Fruit fly (Drosophila melanogaster) whole organism, prepupa: ENCODE data around the gene Evi5.
A peak's percentile ranks its signal among the peaks of the same experiment; 100 is the strongest.

Experiments used
- Blimp-1 ChIP-seq: fragments of 200-800 bp; sonication (Bioruptor generic); optimal IDR thresholded peaks from 3 replicates; lab custom pipeline; 2017; ENCODE audit warnings: missing biosample characterization, missing genetic modification characterization, mild to moderate bottlenecking, moderate library complexity, missing genetic modification reagents
- CG10631 ChIP-seq: fragments of 200-800 bp; sonication (Bioruptor generic); optimal IDR thresholded peaks from 2 replicates; lab custom pipeline; 2016; ENCODE audit warnings: missing biosample characterization, missing genetic modification characterization
- CG11294 ChIP-seq: fragments of 200-800 bp; sonication (Bioruptor generic); IDR thresholded peaks from 2 replicates; pipeline ENCODE4 v1.3.6; 2022; ENCODE audit warnings: missing biosample characterization, missing genetic modification characterization
- CG11762 ChIP-seq: fragments of 200-800 bp; sonication (Bioruptor generic); optimal IDR thresholded peaks from 3 replicates; lab custom pipeline; 2016; ENCODE audit warnings: missing biosample characterization, missing genetic modification characterization; ENCODE audit not compliant: insufficient read depth
- CG15336 ChIP-seq: fragments of 200-800 bp; sonication (Bioruptor generic); IDR thresholded peaks from 2 replicates; pipeline ENCODE4 v1.3.6; 2022; ENCODE audit warnings: missing biosample characterization, missing genetic modification characterization
- CG1621 ChIP-seq: fragments of 200-800 bp; sonication (Bioruptor generic); optimal IDR thresholded peaks from 3 replicates; lab custom pipeline; 2018; ENCODE audit warnings: missing biosample characterization, mild to moderate bottlenecking, missing genetic modification characterization
- CG16779 ChIP-seq: fragments of 200-800 bp; sonication (Bioruptor generic); optimal IDR thresholded peaks from 3 replicates; lab custom pipeline; 2017; ENCODE audit warnings: missing biosample characterization, mild to moderate bottlenecking, missing genetic modification characterization
- CG3032 ChIP-seq: fragments of 200-800 bp; optimal IDR thresholded peaks from 2 replicates; lab custom pipeline; 2019; ENCODE audit warnings: missing biosample characterization, mild to moderate bottlenecking, missing genetic modification characterization, moderate library complexity
- CG31627 ChIP-seq: fragments of 200-800 bp; sonication (Bioruptor generic); optimal IDR thresholded peaks from 3 replicates; lab custom pipeline; 2016; ENCODE audit warnings: missing biosample characterization, missing genetic modification characterization
- CG32006 ChIP-seq: fragments of 200-800 bp; sonication (Bioruptor generic); optimal IDR thresholded peaks from 3 replicates; lab custom pipeline; 2017; ENCODE audit warnings: missing biosample characterization, mild to moderate bottlenecking, missing genetic modification characterization
- CG34406 ChIP-seq: fragments of 200-800 bp; sonication (Bioruptor generic); optimal IDR thresholded peaks from 3 replicates; lab custom pipeline; 2016; ENCODE audit warnings: missing biosample characterization, missing genetic modification characterization
- CG3919 ChIP-seq: fragments of 200-800 bp; sonication (Bioruptor generic); optimal IDR thresholded peaks from 3 replicates; lab custom pipeline; 2016; ENCODE audit warnings: missing biosample characterization, missing genetic modification characterization
- CG4318 ChIP-seq: fragments of 200-800 bp; sonication (Bioruptor generic); optimal IDR thresholded peaks from 3 replicates; lab custom pipeline; 2017; ENCODE audit warnings: missing biosample characterization, mild to moderate bottlenecking, missing genetic modification characterization
- CG6163 ChIP-seq: fragments of 200-800 bp; sonication (Bioruptor generic); IDR thresholded peaks from 3 replicates; pipeline ENCODE4 v1.3.6; 2022; ENCODE audit warnings: missing biosample characterization, missing genetic modification characterization
- CG6276 ChIP-seq: fragments of 200-800 bp; sonication (Bioruptor generic); optimal IDR thresholded peaks from 2 replicates; lab custom pipeline; 2017; ENCODE audit warnings: missing biosample characterization, mild to moderate bottlenecking, missing genetic modification characterization
- CG6792 ChIP-seq: fragments of 200-800 bp; sonication (Bioruptor generic); optimal IDR thresholded peaks from 3 replicates; lab custom pipeline; 2016; ENCODE audit warnings: missing biosample characterization, missing genetic modification characterization
- CG6808 ChIP-seq: fragments of 200-800 bp; sonication (Bioruptor generic); optimal IDR thresholded peaks from 3 replicates; lab custom pipeline; 2017; ENCODE audit warnings: missing biosample characterization, missing genetic modification characterization, mild to moderate bottlenecking, moderate library complexity, missing genetic modification reagents
- CG6854 ChIP-seq: fragments of 200-800 bp; sonication (Bioruptor generic); optimal IDR thresholded peaks from 2 replicates; lab custom pipeline; 2017; ENCODE audit warnings: missing biosample characterization, mild to moderate bottlenecking, missing genetic modification characterization
- CG7368 ChIP-seq: fragments of 200-800 bp; sonication (Bioruptor generic); optimal IDR thresholded peaks from 3 replicates; lab custom pipeline; 2016; ENCODE audit warnings: missing biosample characterization, missing genetic modification characterization
- CG8119 ChIP-seq: fragments of 200-800 bp; sonication (Bioruptor generic); IDR thresholded peaks from 3 replicates; pipeline ENCODE4 v1.3.6; 2022; ENCODE audit warnings: missing biosample characterization, missing genetic modification characterization
- CG8319 ChIP-seq: fragments of 200-800 bp; sonication (Bioruptor generic); optimal IDR thresholded peaks from 3 replicates; lab custom pipeline; 2016; ENCODE audit warnings: missing biosample characterization, missing genetic modification characterization
- CG8632 ChIP-seq: fragments of 200-800 bp; sonication (Bioruptor generic); optimal IDR thresholded peaks from 3 replicates; lab custom pipeline; 2016; ENCODE audit warnings: missing biosample characterization, missing genetic modification characterization
- CG9139 ChIP-seq: fragments of 200-800 bp; sonication (Bioruptor generic); optimal IDR thresholded peaks from 3 replicates; lab custom pipeline; 2017; ENCODE audit warnings: missing biosample characterization, mild to moderate bottlenecking, missing genetic modification characterization
- Eip75B ChIP-seq: fragments of 200-800 bp; sonication (Bioruptor generic); optimal IDR thresholded peaks from 3 replicates; lab custom pipeline; 2016; ENCODE audit warnings: missing biosample characterization, missing genetic modification characterization
- Eip78C ChIP-seq: fragments of 200-800 bp; sonication (Bioruptor generic); peaks from one replicate; lab custom pipeline; 2016; ENCODE audit warnings: missing biosample characterization, missing genetic modification characterization
- Eip93F ChIP-seq: fragments of 200-800 bp; sonication (Bioruptor generic); optimal IDR thresholded peaks from 2 replicates; lab custom pipeline; 2016; ENCODE audit warnings: missing biosample characterization, mild to moderate bottlenecking, missing genetic modification characterization
- Ets21C ChIP-seq: fragments of 200-800 bp; sonication (Bioruptor generic); optimal IDR thresholded peaks from 3 replicates; lab custom pipeline; 2016; ENCODE audit warnings: missing biosample characterization, missing genetic modification characterization
- Gug ChIP-seq: fragments of 200-800 bp; sonication (Bioruptor generic); IDR thresholded peaks from 2 replicates; pipeline ENCODE4 v1.3.6; 2022; ENCODE audit warnings: missing biosample characterization, missing genetic modification characterization
- Hr38 ChIP-seq: sonication (Bioruptor generic); optimal IDR thresholded peaks from 2 replicates; lab custom pipeline; 2016; ENCODE audit warnings: missing biosample characterization, missing genetic modification characterization
- Hr39 ChIP-seq: fragments of 200-800 bp; sonication (Bioruptor generic); optimal IDR thresholded peaks from 2 replicates; lab custom pipeline; 2016; ENCODE audit warnings: missing biosample characterization, missing genetic modification characterization
- Hr4 ChIP-seq: fragments of 200-800 bp; sonication (Bioruptor generic); optimal IDR thresholded peaks from 3 replicates; lab custom pipeline; 2016; ENCODE audit warnings: missing biosample characterization, missing genetic modification characterization
- Lpt ChIP-seq: fragments of 200-800 bp; sonication (Bioruptor generic); optimal IDR thresholded peaks from 3 replicates; lab custom pipeline; 2016; ENCODE audit warnings: missing biosample characterization, missing genetic modification characterization
- OdsH ChIP-seq: fragments of 200-800 bp; sonication (Bioruptor generic); optimal IDR thresholded peaks from 3 replicates; lab custom pipeline; 2016; ENCODE audit warnings: missing biosample characterization, missing genetic modification characterization
- Smox ChIP-seq: fragments of 200-800 bp; sonication (Bioruptor generic); optimal IDR thresholded peaks from 3 replicates; lab custom pipeline; 2016; ENCODE audit warnings: missing biosample characterization, missing genetic modification characterization
- Sox102F ChIP-seq: fragments of 200-800 bp; sonication (Bioruptor generic); optimal IDR thresholded peaks from 2 replicates; lab custom pipeline; 2016; ENCODE audit warnings: missing biosample characterization, mild to moderate bottlenecking, missing genetic modification characterization
- Sox14 ChIP-seq: fragments of 200-800 bp; sonication (Bioruptor generic); optimal IDR thresholded peaks from 3 replicates; lab custom pipeline; 2016; ENCODE audit warnings: missing biosample characterization, missing genetic modification characterization
- Sox15 ChIP-seq: fragments of 200-800 bp; sonication (Bioruptor generic); optimal IDR thresholded peaks from 3 replicates; lab custom pipeline; 2016; ENCODE audit warnings: missing biosample characterization, missing genetic modification characterization
- achi ChIP-seq: fragments of 200-800 bp; sonication (Bioruptor generic); optimal IDR thresholded peaks from 3 replicates; lab custom pipeline; 2016; ENCODE audit warnings: missing biosample characterization, missing genetic modification characterization
- acj6 ChIP-seq: fragments of 200-800 bp; sonication (Bioruptor generic); optimal IDR thresholded peaks from 3 replicates; lab custom pipeline; 2016; ENCODE audit warnings: missing biosample characterization, missing genetic modification characterization
- dsx ChIP-seq: fragments of 200-800 bp; optimal IDR thresholded peaks from 3 replicates; lab custom pipeline; 2019; ENCODE audit warnings: missing biosample characterization, mild to moderate bottlenecking, missing genetic modification characterization, moderate library complexity; ENCODE audit not compliant: poor library complexity, severe bottlenecking
- eg ChIP-seq: fragments of 200-800 bp; sonication (Bioruptor generic); IDR thresholded peaks from 3 replicates; pipeline ENCODE4 v1.3.6; 2022; ENCODE audit warnings: missing biosample characterization, missing genetic modification characterization
- esn ChIP-seq: fragments of 200-800 bp; sonication (Bioruptor generic); optimal IDR thresholded peaks from 2 replicates; lab custom pipeline; 2016; ENCODE audit warnings: missing biosample characterization, mild to moderate bottlenecking, missing genetic modification characterization, moderate library complexity
- fd59A ChIP-seq: fragments of 200-800 bp; sonication (Bioruptor generic); optimal IDR thresholded peaks from 2 replicates; lab custom pipeline; 2017; ENCODE audit warnings: missing biosample characterization, mild to moderate bottlenecking, missing genetic modification characterization, missing genetic modification reagents
- fd85E ChIP-seq: fragments of 200-800 bp; sonication (Bioruptor generic); optimal IDR thresholded peaks from 3 replicates; lab custom pipeline; 2016; ENCODE audit warnings: missing biosample characterization, missing genetic modification characterization
- fkh ChIP-seq: fragments of 200-800 bp; sonication (Bioruptor generic); optimal IDR thresholded peaks from 3 replicates; lab custom pipeline; 2017; ENCODE audit warnings: missing biosample characterization, mild to moderate bottlenecking, missing genetic modification characterization, moderate library complexity
- lz ChIP-seq: fragments of 200-800 bp; sonication (Bioruptor generic); optimal IDR thresholded peaks from 3 replicates; lab custom pipeline; 2016; ENCODE audit warnings: missing biosample characterization, missing genetic modification characterization
- net ChIP-seq: fragments of 200-800 bp; sonication (Bioruptor generic); optimal IDR thresholded peaks from 3 replicates; lab custom pipeline; 2016; ENCODE audit warnings: missing biosample characterization, missing genetic modification characterization
- pdm3 ChIP-seq: fragments of 200-800 bp; sonication (Bioruptor generic); optimal IDR thresholded peaks from 3 replicates; lab custom pipeline; 2016; ENCODE audit warnings: missing biosample characterization, missing genetic modification characterization
- salr ChIP-seq, 2 experiments: fragments of 200-800 bp; sonication (Bioruptor generic); optimal IDR thresholded peaks; 3 replicates each; lab custom pipeline; 2016 to 2018; ENCODE audit warnings: missing biosample characterization in 2 of 2, missing genetic modification characterization in 2 of 2, mild to moderate bottlenecking in 1 of 2
- ss ChIP-seq, 2 experiments: fragments of 200-800 bp; sonication (Bioruptor generic); optimal IDR thresholded peaks; 2 replicates in 1 of 2; 3 replicates in 1 of 2; lab custom pipeline; 2017 to 2018; ENCODE audit warnings: mild to moderate bottlenecking in 2 of 2, missing biosample characterization in 2 of 2, missing genetic modification characterization in 2 of 2, moderate library complexity in 1 of 2
- vri ChIP-seq: fragments of 200-800 bp; sonication (Bioruptor generic); optimal IDR thresholded peaks from 3 replicates; lab custom pipeline; 2016; ENCODE audit warnings: missing biosample characterization, mild to moderate bottlenecking, missing genetic modification characterization

The Evi5 gene

DNA sequence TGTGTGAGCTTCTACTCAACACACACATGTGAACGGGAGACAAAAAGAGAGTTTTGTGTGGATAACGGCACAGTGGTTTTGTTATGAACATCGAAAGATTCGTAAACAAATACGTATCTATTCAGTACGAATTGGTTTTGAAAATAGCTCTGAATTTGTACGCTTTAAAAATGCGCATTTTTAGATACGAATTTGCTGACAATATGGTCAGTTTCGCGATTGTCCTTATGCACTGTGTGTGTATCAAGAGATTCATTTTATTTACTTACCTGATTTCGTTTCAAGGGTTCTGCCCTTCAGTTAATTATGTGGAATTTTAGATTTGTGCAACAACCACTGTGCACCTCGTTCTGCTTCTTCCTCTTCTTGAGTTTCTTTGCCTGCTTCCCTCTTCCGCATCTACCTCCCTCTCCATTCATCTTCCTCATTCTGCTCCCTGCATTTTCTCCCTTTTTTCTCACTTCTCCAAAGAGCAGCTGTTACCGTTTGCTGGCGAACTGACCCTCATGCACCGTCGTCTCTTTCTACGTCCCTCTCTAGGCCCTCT lies 40.6 kb upstream of the Evi5 start:
- TF ChIP-seq Sox15 (GFP tag; lab: Kevin White, UChicago) (peak; percentile 95), CG11294 (GFP tag; lab: Robert Waterston, UW) (0 out of 2 replicates have a peak, but pooled peaks have one; percentile 35), Eip78C (peak; percentile 98), vri (peak; percentile 88), achi (GFP tag; lab: Kevin White, UChicago) (peak; percentile 94), CG6276 (GFP tag; lab: Kevin White, UChicago) (peak; percentile 75), OdsH (GFP tag; lab: Kevin White, UChicago) (peak; percentile 95), Hr4 (GFP tag; lab: Kevin White, UChicago) (peak; percentile 76), CG31627 (GFP tag; lab: Kevin White, UChicago) (peak; percentile 95), Eip93F (GFP tag; lab: Kevin White, UChicago) (peak; percentile 73), net (GFP tag; lab: Kevin White, UChicago) (peak; percentile 92), CG16779 (tag; lab: Kevin White, UChicago) (peak; percentile 87), lz (GFP tag; lab: Kevin White, UChicago) (peak; percentile 97), CG1621 (tag; lab: Kevin White, UChicago) (peak; percentile 95), Eip75B (GFP tag; lab: Kevin White, UChicago) (peak; percentile 96), acj6 (GFP tag; lab: Kevin White, UChicago) (peak; percentile 95), ss (GFP tag; optimal IDR thresholded peaks at IDR 0.05; lab: Kevin White, UChicago) (peak; percentile 95 to 96), CG34406 (GFP tag; lab: Kevin White, UChicago) (peak; percentile 94), esn (GFP tag; lab: Kevin White, UChicago) (peak; percentile 96), CG6854 (GFP tag; lab: Kevin White, UChicago) (peak; percentile 88), CG6808 (GFP tag; lab: Kevin White, UChicago) (peak; percentile 95), Smox (peak; percentile 95), pdm3 (GFP tag; lab: Kevin White, UChicago) (peak; percentile 95), CG8319 (GFP tag; lab: Kevin White, UChicago) (peak; percentile 93), fd59A (GFP tag; lab: Kevin White, UChicago) (peak; percentile 95), CG11762 (GFP tag; lab: Kevin White, UChicago) (peak; percentile 91), CG10631 (GFP tag; lab: Kevin White, UChicago) (peak; percentile 95), Sox102F (GFP tag; lab: Kevin White, UChicago) (peak; percentile 96), dsx (GFP tag; lab: Kevin White, UChicago) (peak; percentile 92), CG6163 (GFP tag; lab: Robert Waterston, UW) (peak; percentile 86), CG3032 (peak; percentile 95), Lpt (GFP tag; lab: Kevin White, UChicago) (peak; percentile 90), Hr38 (GFP tag; lab: Kevin White, UChicago) (no peak), CG4318 (GFP tag; lab: Kevin White, UChicago) (peak; percentile 81), fd85E (GFP tag; lab: Kevin White, UChicago) (peak; percentile 82), CG15336 (GFP tag; lab: Robert Waterston, UW) (peak; percentile 86), Gug (GFP tag; lab: Robert Waterston, UW) (peak; percentile 68), Blimp-1 (GFP tag; lab: Kevin White, UChicago) (peak; percentile 83), Hr39 (GFP tag; lab: Kevin White, UChicago) (peak; percentile 96), CG32006 (GFP tag; lab: Kevin White, UChicago) (peak; percentile 92), CG7368 (GFP tag; lab: Kevin White, UChicago) (peak; percentile 94), CG3919 (GFP tag; lab: Kevin White, UChicago) (peak; percentile 95), CG6792 (peak; percentile 96), fkh (GFP tag; lab: Kevin White, UChicago) (peak; percentile 50), salr (GFP tag; optimal IDR thresholded peaks at IDR 0.05; lab: Kevin White, UChicago) (peak; percentile 91 to 92), CG8119 (GFP tag; lab: Robert Waterston, UW) (peak; percentile 88), CG8632 (GFP tag; lab: Kevin White, UChicago) (peak; percentile 94), Sox14 (GFP tag; lab: Kevin White, UChicago) (peak; percentile 97), eg (GFP tag; lab: Robert Waterston, UW) (peak; percentile 51; the same call in 1 of the 3 replicates), Ets21C (peak; percentile 96), CG9139 (GFP tag; lab: Kevin White, UChicago) (peak; percentile 90)
